Worm (Caenorhabditis elegans): ENCODE results near the gene dars-1.

Gene dars-1

ce11 chrIII:9521410-9522090, 30.5 kb upstream of the dars-1 start, which contains the start of the genes clu-1 and prp-40:
clu-1 (minus strand) TSS chrIII:9521460.
prp-40 (plus strand) TSS chrIII:9522075.
- peak; percentile 71 for TF ChIP-seq mef-2 (tag; optimal IDR thresholded peaks at IDR 0.05)
- TF ChIP-seq vab-15 (tag; optimal IDR thresholded peaks at IDR 0.05): no peak
- peak; percentile 90 for TF ChIP-seq xbp-1 (tag; optimal IDR thresholded peaks at IDR 0.05)
- TF ChIP-seq nhr-77 (tag; optimal IDR thresholded peaks at IDR 0.05): peak; percentile 81
- peak; percentile 90 to 93 for TF ChIP-seq lin-35 (GFP tag; optimal IDR thresholded peaks at IDR 0.05)
- TF ChIP-seq blmp-1 (tag; optimal IDR thresholded peaks at IDR 0.05): no peak
- TF ChIP-seq nhr-19 (GFP tag; conservative IDR thresholded peaks at IDR 0.05): peak; percentile 89
- peak; percentile 90 to 92 (median 92) for TF ChIP-seq ceh-82 (tag; optimal IDR thresholded peaks at IDR 0.05)
- TF ChIP-seq ceh-88 (GFP tag; IDR thresholded peaks at IDR 0.05): no peak
- peak; percentile 90 for TF ChIP-seq lin-14 (GFP tag; optimal IDR thresholded peaks at IDR 0.05)
- peak in 1 of 2 experiments; percentile 37 for TF ChIP-seq ztf-11 (tag; optimal IDR thresholded peaks at IDR 0.05)
- peak; percentile 89 for TF ChIP-seq lin-13 (GFP tag; optimal IDR thresholded peaks at IDR 0.05)
- peak; percentile 78 for TF ChIP-seq grh-1 (GFP tag; IDR thresholded peaks at IDR 0.05)
- peak; percentile 76 for TF ChIP-seq mab-9 (GFP tag; IDR thresholded peaks at IDR 0.05)
- peak; percentile 89 for TF ChIP-seq mep-1 (tag; optimal IDR thresholded peaks at IDR 0.05)
- TF ChIP-seq ceh-63 (GFP tag; optimal IDR thresholded peaks at IDR 0.05): no peak
- no peak for TF ChIP-seq efl-3 (GFP tag; optimal IDR thresholded peaks at IDR 0.05)
- TF ChIP-seq lir-3 (tag; optimal IDR thresholded peaks at IDR 0.05; ENCODE audit: poor library complexity): peak; percentile 65
- no peak for TF ChIP-seq unc-30 (tag; optimal IDR thresholded peaks at IDR 0.05)
- peak; percentile 93 for TF ChIP-seq nhr-20 (tag; optimal IDR thresholded peaks at IDR 0.05)
- TF ChIP-seq pax-3 (tag; optimal IDR thresholded peaks at IDR 0.05): peak; percentile 58
- TF ChIP-seq lin-39 (tag; optimal IDR thresholded peaks at IDR 0.05): peak; percentile 65
- no peak for TF ChIP-seq sptf-1 (tag; optimal IDR thresholded peaks at IDR 0.05)
- TF ChIP-seq fkh-10 (GFP tag; optimal IDR thresholded peaks at IDR 0.05): peak; percentile 57
- TF ChIP-seq egl-13 (tag; optimal IDR thresholded peaks at IDR 0.05): peak; percentile 71
- peak; percentile 93 for TF ChIP-seq nhr-47 (tag; optimal IDR thresholded peaks at IDR 0.05)
- TF ChIP-seq ztf-4 (tag; optimal IDR thresholded peaks at IDR 0.05): peak; percentile 83
- TF ChIP-seq jun-1 (tag; optimal IDR thresholded peaks at IDR 0.05): peak; percentile 81
- no peak for TF ChIP-seq unc-62 (GFP tag; optimal IDR thresholded peaks at IDR 0.05)
- TF ChIP-seq unc-86 (tag; optimal IDR thresholded peaks at IDR 0.05): peak; percentile 88
- peak; percentile 92 for TF ChIP-seq tbx-2 (tag; optimal IDR thresholded peaks at IDR 0.05)
- peak; percentile 86 for TF ChIP-seq nhr-90 (tag; optimal IDR thresholded peaks at IDR 0.05; ENCODE audit: poor library complexity)
- peak; percentile 88 to 89 for TF ChIP-seq efl-1 (optimal IDR thresholded peaks at IDR 0.05)
- TF ChIP-seq efl-1 (GFP tag; optimal IDR thresholded peaks at IDR 0.05 in 1 of 2): peak; percentile 82 to 98
- peak; percentile 94 for TF ChIP-seq nhr-85 (tag)
- TF ChIP-seq unc-130 (tag; optimal IDR thresholded peaks at IDR 0.05): peak; percentile 88
- TF ChIP-seq sup-37 (GFP tag; optimal IDR thresholded peaks at IDR 0.05): peak; percentile 33
- peak; percentile 93 for TF ChIP-seq lin-15B (tag; optimal IDR thresholded peaks at IDR 0.05)
- TF ChIP-seq ama-1 (optimal IDR thresholded peaks at IDR 0.05): no peak
- TF ChIP-seq nhr-84 (tag; optimal IDR thresholded peaks at IDR 0.05): no peak
- TF ChIP-seq C34B4.2 (tag; optimal IDR thresholded peaks at IDR 0.05): no peak
- TF ChIP-seq unc-98 (GFP tag; IDR thresholded peaks at IDR 0.05): no peak
- peak in 1 of 2 experiments; percentile 83 for TF ChIP-seq mdl-1 (tag; optimal IDR thresholded peaks at IDR 0.05)
- TF ChIP-seq lsy-2 (tag; optimal IDR thresholded peaks at IDR 0.05): peak; percentile 94 to 96
- no peak for TF ChIP-seq egl-27 (tag; optimal IDR thresholded peaks at IDR 0.05)
- TF ChIP-seq nhr-237 (tag; optimal IDR thresholded peaks at IDR 0.05): peak; percentile 55
- no peak for TF ChIP-seq nhr-76 (tag; optimal IDR thresholded peaks at IDR 0.05)
- no peak for TF ChIP-seq nhr-28 (tag; optimal IDR thresholded peaks at IDR 0.05)
- peak; percentile 78 for TF ChIP-seq snpc-4 (tag; optimal IDR thresholded peaks at IDR 0.05)
- no peak for TF ChIP-seq zag-1 (tag; optimal IDR thresholded peaks at IDR 0.05)
- no peak for TF ChIP-seq alr-1 (tag; optimal IDR thresholded peaks at IDR 0.05; ENCODE audit: borderline replicate concordance)
- TF ChIP-seq sox-4 (tag; optimal IDR thresholded peaks at IDR 0.05): peak; percentile 60
- no peak for TF ChIP-seq tlp-1 (tag; optimal IDR thresholded peaks at IDR 0.05)
